Fruit fly (Drosophila melanogaster): ENCODE data around the gene mus304.

- TF ChIP-seq CG11560 (tag; IDR thresholded peaks at IDR 0.05) = no peak
- no peak for TF ChIP-seq kay (GFP tag; optimal IDR thresholded peaks at IDR 0.05)
- TF ChIP-seq sd (tag; optimal IDR thresholded peaks at IDR 0.05) = no peak
These were observed 15.7 kb upstream of the mus304 start for dm6 chr3L:18093875-18094274.
